Fruit fly (Drosophila melanogaster) whole organism, embryonic: ENCODE results near the gene CG15408.
A peak's percentile ranks its signal among the peaks of the same experiment; 100 is the strongest.

Experiments
- BtbVII ChIP-seq: fragments of 200-800 bp; sonication (Bioruptor generic); optimal IDR thresholded peaks from 3 replicates; lab custom pipeline; 2017; ENCODE audit warnings: missing biosample characterization, mild to moderate bottlenecking, missing genetic modification characterization
- CG11695 ChIP-seq: fragments of 200-800 bp; sonication (Bioruptor generic); IDR thresholded peaks from 3 replicates; pipeline ENCODE4 v1.3.6; 2022; ENCODE audit warnings: missing biosample characterization, missing genetic modification characterization
- CG12155 ChIP-seq: fragments of 200-800 bp; sonication (Bioruptor generic); optimal IDR thresholded peaks from 3 replicates; lab custom pipeline; 2016; ENCODE audit warnings: missing biosample characterization, missing genetic modification characterization
- CG12299 ChIP-seq: fragments of 200-800 bp; sonication (Bioruptor generic); optimal IDR thresholded peaks from 2 replicates; lab custom pipeline; 2018; ENCODE audit warnings: missing biosample characterization, mild to moderate bottlenecking, missing genetic modification characterization
- CG13775 ChIP-seq: fragments of 200-800 bp; sonication (Bioruptor generic); optimal IDR thresholded peaks from 3 replicates; lab custom pipeline; 2017; ENCODE audit warnings: missing biosample characterization, mild to moderate bottlenecking, missing genetic modification characterization
- CG14710 ChIP-seq: fragments of 200-800 bp; sonication (Bioruptor generic); optimal IDR thresholded peaks from 3 replicates; lab custom pipeline; 2019; ENCODE audit warnings: missing biosample characterization, mild to moderate bottlenecking, missing genetic modification characterization, moderate library complexity
- CG1529 ChIP-seq: fragments of 200-800 bp; sonication (Bioruptor generic); optimal IDR thresholded peaks from 3 replicates; lab custom pipeline; 2018; ENCODE audit warnings: missing biosample characterization, missing genetic modification characterization
- CG2116 ChIP-seq: fragments of 200-800 bp; sonication (Bioruptor generic); optimal IDR thresholded peaks from 3 replicates; lab custom pipeline; 2018; ENCODE audit warnings: missing biosample characterization, mild to moderate bottlenecking, missing genetic modification characterization
- CG31441 ChIP-seq: fragments of 200-800 bp; sonication (Bioruptor generic); IDR thresholded peaks from 2 replicates; pipeline ENCODE4 v1.3.6; 2022; ENCODE audit warnings: missing biosample characterization, missing genetic modification characterization
- CG4617 ChIP-seq: fragments of 200-800 bp; sonication (Bioruptor generic); optimal IDR thresholded peaks from 3 replicates; lab custom pipeline; 2016; ENCODE audit warnings: missing biosample characterization, missing genetic modification characterization, borderline replicate concordance
- CG6254 ChIP-seq: fragments of 200-800 bp; sonication (Bioruptor generic); optimal IDR thresholded peaks from 3 replicates; lab custom pipeline; 2017; ENCODE audit warnings: mild to moderate bottlenecking, missing biosample characterization, missing genetic modification reagents, missing genetic modification characterization
- CoRest ChIP-seq: fragments of 200-800 bp; sonication (Bioruptor generic); optimal IDR thresholded peaks from 3 replicates; lab custom pipeline; 2018; ENCODE audit warnings: missing biosample characterization, mild to moderate bottlenecking, missing genetic modification characterization, moderate library complexity
- Deaf1 ChIP-seq: fragments of 200-800 bp; optimal IDR thresholded peaks from 3 replicates; lab custom pipeline; 2019; ENCODE audit warnings: missing biosample characterization, mild to moderate bottlenecking, missing genetic modification characterization, moderate library complexity
- Dfd ChIP-seq, 2 experiments: fragments of >200 bp; optimal IDR thresholded peaks; 2 replicates each; lab custom pipeline; 2017; ENCODE audit warnings: missing biosample characterization in 2 of 2, missing genetic modification characterization in 2 of 2
- Doc2 ChIP-seq: fragments of 200-800 bp; sonication (Bioruptor generic); IDR thresholded peaks from 2 replicates; pipeline ENCODE4 v1.3.6; 2022; ENCODE audit warnings: missing biosample characterization, missing genetic modification characterization
- ERR ChIP-seq: fragments of 200-800 bp; sonication (Bioruptor generic); optimal IDR thresholded peaks from 2 replicates; lab custom pipeline; 2016; ENCODE audit warnings: missing biosample characterization, missing genetic modification characterization
- Fer3 ChIP-seq: fragments of 200-800 bp; sonication (Bioruptor generic); optimal IDR thresholded peaks from 2 replicates; lab custom pipeline; 2018; ENCODE audit warnings: missing biosample characterization, mild to moderate bottlenecking, missing genetic modification characterization, moderate library complexity
- Hr39 ChIP-seq: fragments of >200 bp; optimal IDR thresholded peaks from 2 replicates; lab custom pipeline; 2017
- Jarid2 ChIP-seq: fragments of 200-800 bp; sonication (Bioruptor generic); optimal IDR thresholded peaks from 3 replicates; lab custom pipeline; 2017; ENCODE audit warnings: mild to moderate bottlenecking, missing biosample characterization, missing genetic modification reagents, missing genetic modification characterization
- Max ChIP-seq: fragments of 200-800 bp; sonication (Bioruptor generic); optimal IDR thresholded peaks from 2 replicates; lab custom pipeline; 2016; ENCODE audit warnings: missing biosample characterization, mild to moderate bottlenecking, missing genetic modification characterization
- NC2α ChIP-seq: fragments of 200-800 bp; sonication (Bioruptor generic); optimal IDR thresholded peaks from 2 replicates; lab custom pipeline; 2016; ENCODE audit warnings: missing biosample characterization, missing genetic modification characterization
- Neu2 ChIP-seq: fragments of 200-800 bp; sonication (Bioruptor generic); optimal IDR thresholded peaks from 3 replicates; lab custom pipeline; 2016; ENCODE audit warnings: missing biosample characterization, missing genetic modification characterization, borderline replicate concordance
- NfI ChIP-seq: fragments of 200-800 bp; sonication (Bioruptor generic); optimal IDR thresholded peaks from 3 replicates; lab custom pipeline; 2018; ENCODE audit warnings: missing biosample characterization, mild to moderate bottlenecking, missing genetic modification characterization, moderate library complexity
- Pdp1 ChIP-seq, 2 experiments: fragments of 200-800 bp; sonication (Bioruptor generic); optimal IDR thresholded peaks; 3 replicates each; lab custom pipeline; 2016; ENCODE audit warnings: missing biosample characterization in 2 of 2, missing genetic modification characterization in 2 of 2, mild to moderate bottlenecking in 1 of 2, moderate library complexity in 1 of 2
- Ptx1 ChIP-seq: fragments of 200-800 bp; sonication (Bioruptor generic); IDR thresholded peaks from 2 replicates; pipeline ENCODE4 v1.3.6; 2022; ENCODE audit warnings: missing biosample characterization, missing genetic modification characterization
- Ravus ChIP-seq: fragments of 200-800 bp; sonication (Bioruptor generic); IDR thresholded peaks from 2 replicates; pipeline ENCODE4 v1.3.6; 2022; ENCODE audit warnings: missing biosample characterization, missing genetic modification characterization
- Spps ChIP-seq: fragments of 200-800 bp; sonication (Bioruptor generic); optimal IDR thresholded peaks from 2 replicates; lab custom pipeline; 2018; ENCODE audit warnings: missing biosample characterization, mild to moderate bottlenecking, missing genetic modification characterization
- chinmo ChIP-seq: fragments of 200-800 bp; sonication (Bioruptor generic); IDR thresholded peaks from 4 replicates; pipeline ENCODE4 v1.3.6; 2022; ENCODE audit warnings: missing biosample characterization, missing genetic modification characterization; ENCODE audit not compliant: partially characterized antibody
- chm ChIP-seq: fragments of 200-800 bp; sonication (Bioruptor generic); IDR thresholded peaks from 2 replicates; pipeline ENCODE4 v1.3.6; 2022; ENCODE audit warnings: missing biosample characterization, missing genetic modification characterization
- croc ChIP-seq: fragments of 200-800 bp; sonication (Bioruptor generic); conservative IDR thresholded peaks from 3 replicates; pipeline ENCODE4 v1.3.6; 2022; ENCODE audit warnings: missing biosample characterization, missing genetic modification characterization
- ems ChIP-seq: fragments of 200-800 bp; sonication (Bioruptor generic); optimal IDR thresholded peaks from 3 replicates; lab custom pipeline; 2016; ENCODE audit warnings: missing biosample characterization, missing genetic modification characterization
- fd102C ChIP-seq: fragments of 200-800 bp; sonication (Bioruptor generic); optimal IDR thresholded peaks from 2 replicates; lab custom pipeline; 2018; ENCODE audit warnings: missing biosample characterization, mild to moderate bottlenecking, missing genetic modification characterization, moderate library complexity
- fru ChIP-seq: fragments of >200 bp; optimal IDR thresholded peaks from 2 replicates; lab custom pipeline; 2017
- gce ChIP-seq: fragments of 200-800 bp; sonication (Bioruptor generic); IDR thresholded peaks from 3 replicates; pipeline ENCODE4 v1.3.6; 2022; ENCODE audit warnings: missing biosample characterization, missing genetic modification characterization
- jigr1 ChIP-seq: fragments of 200-800 bp; sonication (Bioruptor generic); IDR thresholded peaks from 3 replicates; pipeline ENCODE4 v1.3.6; 2022; ENCODE audit warnings: missing biosample characterization, missing genetic modification characterization
- lab ChIP-seq: fragments of 200-800 bp; sonication (Bioruptor generic); optimal IDR thresholded peaks from 3 replicates; lab custom pipeline; 2017; ENCODE audit warnings: missing biosample characterization, missing genetic modification characterization, mild to moderate bottlenecking, moderate library complexity, missing genetic modification reagents
- lbe ChIP-seq: fragments of 200-800 bp; sonication (Bioruptor generic); optimal IDR thresholded peaks from 2 replicates; lab custom pipeline; 2016; ENCODE audit warnings: missing biosample characterization, mild to moderate bottlenecking, missing genetic modification characterization
- nau ChIP-seq: fragments of 200-800 bp; sonication (Bioruptor generic); optimal IDR thresholded peaks from 3 replicates; lab custom pipeline; 2017; ENCODE audit warnings: missing biosample characterization, mild to moderate bottlenecking, missing genetic modification characterization, missing genetic modification reagents
- pho ChIP-seq: fragments of 200-800 bp; sonication (Bioruptor generic); optimal IDR thresholded peaks from 2 replicates; lab custom pipeline; 2016; ENCODE audit warnings: missing biosample characterization, missing genetic modification characterization
- ranshi ChIP-seq: fragments of 200-800 bp; sonication (Bioruptor generic); IDR thresholded peaks from 2 replicates; pipeline ENCODE4 v1.3.6; 2022; ENCODE audit warnings: missing biosample characterization, missing genetic modification characterization
- rib ChIP-seq: fragments of 200-800 bp; sonication (Bioruptor generic); IDR thresholded peaks from 2 replicates; pipeline ENCODE4 v1.3.6; 2022; ENCODE audit warnings: missing biosample characterization, missing genetic modification characterization
- scrt ChIP-seq: fragments of 200-800 bp; sonication (Bioruptor generic); optimal IDR thresholded peaks from 2 replicates; lab custom pipeline; 2018; ENCODE audit warnings: missing biosample characterization, mild to moderate bottlenecking, missing genetic modification characterization, moderate library complexity
- sr ChIP-seq: fragments of 200-800 bp; sonication (Bioruptor generic); IDR thresholded peaks from 3 replicates; pipeline ENCODE4 v1.3.6; 2022; ENCODE audit warnings: missing biosample characterization, missing genetic modification characterization
- tll ChIP-seq, 2 experiments: fragments of 200-800 bp in 1 of 2; fragments of >200 bp in 1 of 2; sonication (Bioruptor generic) in 1 of 2; optimal IDR thresholded peaks; 2 replicates each; lab custom pipeline; 2017 to 2019; ENCODE audit warnings: missing biosample characterization in 2 of 2, missing genetic modification characterization in 2 of 2, mild to moderate bottlenecking in 1 of 2, moderate library complexity in 1 of 2
- trem ChIP-seq: fragments of 200-800 bp; optimal IDR thresholded peaks from 3 replicates; lab custom pipeline; 2019; ENCODE audit warnings: missing biosample characterization, mild to moderate bottlenecking, missing genetic modification characterization, moderate library complexity
- tup ChIP-seq: fragments of 200-800 bp; sonication (Bioruptor generic); optimal IDR thresholded peaks from 2 replicates; lab custom pipeline; 2016; ENCODE audit warnings: missing biosample characterization, mild to moderate bottlenecking, missing genetic modification characterization, moderate library complexity
- tx ChIP-seq: fragments of 200-800 bp; sonication (Bioruptor generic); optimal IDR thresholded peaks from 2 replicates; lab custom pipeline; 2016; ENCODE audit warnings: missing biosample characterization, missing genetic modification characterization
- unc-4 ChIP-seq: fragments of 200-800 bp; sonication (Bioruptor generic); IDR thresholded peaks from 2 replicates; pipeline ENCODE4 v1.3.6; 2022; ENCODE audit warnings: missing biosample characterization, missing genetic modification characterization; ENCODE audit not compliant: partially characterized antibody
- vnd ChIP-seq: fragments of 200-800 bp; sonication (Bioruptor generic); IDR thresholded peaks from 3 replicates; pipeline ENCODE4 v1.3.6; 2022; ENCODE audit warnings: missing biosample characterization, missing genetic modification characterization; ENCODE audit not compliant: partially characterized antibody
- zen ChIP-seq: fragments of 200-800 bp; sonication (Bioruptor generic); optimal IDR thresholded peaks from 3 replicates; lab custom pipeline; 2018; ENCODE audit warnings: missing biosample characterization, mild to moderate bottlenecking, missing genetic modification characterization, moderate library complexity
- zfh2 ChIP-seq: fragments of 200-800 bp; sonication (Bioruptor generic); optimal IDR thresholded peaks from 2 replicates; lab custom pipeline; 2016; ENCODE audit warnings: missing biosample characterization, missing genetic modification characterization

CG15408 gene

dm6 chr2L:3303893-3304292 is 28.7 kb upstream of the CG15408 start, which contains the start of gene CG3277 (continued):
- TF ChIP-seq Dfd (GFP tag; optimal IDR thresholded peaks at IDR 0.05; lab: Kevin White, UChicago) (no peak), chinmo (GFP tag; lab: Robert Waterston, UW) (no peak), Deaf1 (tag; lab: Kevin White, UChicago) (peak; percentile 57), Neu2 (no peak), Pdp1 (GFP tag; optimal IDR thresholded peaks at IDR 0.05; lab: Kevin White, UChicago) (peak in 1 of 2 experiments; percentile 32), CG12155 (GFP tag; lab: Kevin White, UChicago) (no peak), Ravus (GFP tag; lab: Robert Waterston, UW) (no peak), nau (GFP tag; lab: Kevin White, UChicago) (no peak), BtbVII (GFP tag; lab: Kevin White, UChicago) (no peak), croc (GFP tag; lab: Robert Waterston, UW) (no peak), gce (no peak), zen (no peak), Max (GFP tag; lab: Kevin White, UChicago) (no peak), zfh2 (GFP tag; lab: Kevin White, UChicago) (no peak), tup (no peak), NC2α (no peak), rib (GFP tag; lab: Robert Waterston, UW) (no peak), chm (GFP tag; lab: Robert Waterston, UW) (peak; percentile 13; the same call in 1 of the 2 replicates), vnd (GFP tag; lab: Robert Waterston, UW) (no peak), sr (GFP tag; lab: Robert Waterston, UW) (peak; percentile 7; the same call in 1 of the 3 replicates), CG14710 (no peak), NfI (GFP tag; lab: Kevin White, UChicago) (no peak), CG12299 (tag; lab: Kevin White, UChicago) (no peak), Doc2 (GFP tag; lab: Robert Waterston, UW) (no peak), Spps (tag; lab: Kevin White, UChicago) (no peak), CG13775 (GFP tag; lab: Kevin White, UChicago) (no peak), ERR (GFP tag; lab: Kevin White, UChicago) (no peak), Jarid2 (GFP tag; lab: Kevin White, UChicago) (peak; percentile 0), fru (lab: Kevin White, UChicago) (no peak), jigr1 (GFP tag; lab: Robert Waterston, UW) (no peak), Hr39 (lab: Kevin White, UChicago) (no peak), CG2116 (GFP tag; lab: Kevin White, UChicago) (no peak), Ptx1 (GFP tag; lab: Robert Waterston, UW) (no peak), CG11695 (GFP tag; lab: Robert Waterston, UW) (0 out of 3 replicates have a peak, but pooled peaks have one; percentile 11), unc-4 (GFP tag; lab: Robert Waterston, UW) (no peak), CG6254 (GFP tag; lab: Kevin White, UChicago) (no peak), pho (GFP tag; lab: Kevin White, UChicago) (no peak), CG4617 (no peak), lab (GFP tag; lab: Kevin White, UChicago) (peak; percentile 19), CoRest (tag; lab: Kevin White, UChicago) (no peak), fd102C (GFP tag; lab: Kevin White, UChicago) (no peak), ranshi (no peak), trem (tag; lab: Kevin White, UChicago) (no peak), tll (GFP tag; optimal IDR thresholded peaks at IDR 0.05; lab: Kevin White, UChicago) (no peak), lbe (GFP tag; lab: Kevin White, UChicago) (no peak), scrt (GFP tag; lab: Kevin White, UChicago) (peak; percentile 42), CG31441 (GFP tag; lab: Robert Waterston, UW) (no peak), tx (GFP tag; lab: Kevin White, UChicago) (no peak), ems (no peak), Fer3 (tag; lab: Kevin White, UChicago) (no peak), CG1529 (GFP tag; lab: Kevin White, UChicago) (no peak)
